Worm (Caenorhabditis elegans) whole organism, young adult: ENCODE data around the gene T13A10.1.

Source experiments
- B0035.1 ChIP-seq: sonication (generic microtip); optimal IDR thresholded peaks from 2 replicates; lab custom pipeline; 2016; ENCODE audit warnings: missing genetic modification characterization, mild to moderate bottlenecking, missing compliant biosample characterization, missing genotype, missing genetic modification reagents
- B0261.1 ChIP-seq: sonication (generic microtip); optimal IDR thresholded peaks from 2 replicates; lab custom pipeline; 2016; ENCODE audit warnings: mild to moderate bottlenecking, missing genetic modification characterization, moderate library complexity, missing compliant biosample characterization
- C17E4.6 ChIP-seq: fragments of 200-800 bp; sonication (Bioruptor generic); IDR thresholded peaks from 2 replicates; pipeline ENCODE4 v1.3.6; 2022; ENCODE audit warnings: missing genetic modification reagents, missing genetic modification characterization, missing compliant biosample characterization
- F10E7.11 ChIP-seq: sonication (generic microtip); optimal IDR thresholded peaks from 2 replicates; lab custom pipeline; 2017; ENCODE audit warnings: mild to moderate bottlenecking, missing genetic modification characterization, moderate library complexity, missing compliant biosample characterization
- F33H1.4 ChIP-seq: fragments of 200-800 bp; sonication (Bioruptor generic); IDR thresholded peaks from 2 replicates; pipeline ENCODE4 v1.3.6; 2022; ENCODE audit warnings: missing genetic modification reagents, missing genetic modification characterization, missing compliant biosample characterization
- F49E8.2 ChIP-seq: sonication (generic microtip); optimal IDR thresholded peaks from 3 replicates; lab custom pipeline; 2017; ENCODE audit warnings: missing genetic modification characterization, mild to moderate bottlenecking, missing compliant biosample characterization, antibody characterized with exemption, moderate library complexity; ENCODE audit not compliant: insufficient read depth
- K11D2.4 ChIP-seq: fragments of 200-800 bp; sonication (Bioruptor generic); IDR thresholded peaks from 2 replicates; pipeline ENCODE4 v1.3.6; 2022; ENCODE audit warnings: missing genetic modification reagents, missing genetic modification characterization, missing compliant biosample characterization
- T07F8.4 ChIP-seq: sonication (generic microtip); optimal IDR thresholded peaks from 2 replicates; lab custom pipeline; 2016; ENCODE audit warnings: mild to moderate bottlenecking, missing genetic modification characterization, moderate library complexity, missing compliant biosample characterization
- Y53G8AR.9 ChIP-seq: fragments of 200-800 bp; sonication (Bioruptor generic); conservative IDR thresholded peaks from 2 replicates; pipeline ENCODE4 v1.3.6; 2022; ENCODE audit warnings: missing genetic modification reagents, missing genetic modification characterization, missing compliant biosample characterization
- Y79H2A.3 ChIP-seq: fragments of 200-800 bp; sonication (Bioruptor generic); conservative IDR thresholded peaks from 2 replicates; pipeline ENCODE4 v1.3.6; 2022; ENCODE audit warnings: missing genetic modification reagents, missing genetic modification characterization, missing compliant biosample characterization
- Y95B8A.8 ChIP-seq: fragments of 200-800 bp; sonication (Bioruptor generic); IDR thresholded peaks from 2 replicates; pipeline ENCODE4 v1.3.6; 2022; ENCODE audit warnings: missing genetic modification reagents, missing genetic modification characterization, missing compliant biosample characterization
- aptf-2 ChIP-seq: fragments of 200-800 bp; sonication (Bioruptor generic); conservative IDR thresholded peaks from 2 replicates; pipeline ENCODE4 v1.3.6; 2022; ENCODE audit warnings: missing genetic modification reagents, missing genetic modification characterization, missing compliant biosample characterization
- atf-7 ChIP-seq: sonication (generic microtip); optimal IDR thresholded peaks from 2 replicates; lab custom pipeline; 2017; ENCODE audit warnings: mild to moderate bottlenecking, missing genetic modification characterization, missing compliant biosample characterization
- attf-3 ChIP-seq: fragments of 200-800 bp; sonication (Bioruptor generic); conservative IDR thresholded peaks from 2 replicates; pipeline ENCODE4 v1.3.6; 2022; ENCODE audit warnings: missing genetic modification reagents, missing genetic modification characterization, missing compliant biosample characterization
- attf-6 ChIP-seq: fragments of 200-800 bp; sonication (Bioruptor generic); IDR thresholded peaks from 2 replicates; pipeline ENCODE4 v1.3.6; 2022; ENCODE audit warnings: missing genetic modification reagents, missing genetic modification characterization, missing compliant biosample characterization
- bed-1 ChIP-seq: fragments of 200-800 bp; sonication (Bioruptor generic); IDR thresholded peaks from 2 replicates; pipeline ENCODE4 v1.3.6; 2022; ENCODE audit warnings: missing genetic modification reagents, missing genetic modification characterization, missing compliant biosample characterization
- ccch-3 ChIP-seq: fragments of 200-800 bp; sonication (Bioruptor generic); optimal IDR thresholded peaks from 2 replicates; lab custom pipeline; 2018; ENCODE audit warnings: mild to moderate bottlenecking, missing genetic modification characterization, missing compliant biosample characterization
- cebp-1 ChIP-seq, 2 experiments: fragments of 200-800 bp in 1 of 2; sonication (Bioruptor generic) in 1 of 2; sonication (generic microtip) in 1 of 2; IDR thresholded peaks in 1 of 2; optimal IDR thresholded peaks in 1 of 2; 2 replicates each; pipeline versions ENCODE4 v1.3.6 to Lab custom; 2017 to 2022; ENCODE audit warnings: missing compliant biosample characterization in 2 of 2, missing genetic modification characterization in 2 of 2, mild to moderate bottlenecking in 1 of 2, missing genetic modification reagents in 1 of 2, moderate library complexity in 1 of 2
- ceh-79 ChIP-seq: sonication (generic microtip); optimal IDR thresholded peaks from 2 replicates; lab custom pipeline; 2017; ENCODE audit warnings: mild to moderate bottlenecking, missing genetic modification characterization, missing compliant biosample characterization
- ceh-91 ChIP-seq: fragments of 200-800 bp; sonication (Bioruptor generic); IDR thresholded peaks from 2 replicates; pipeline ENCODE4 v1.3.6; 2022; ENCODE audit warnings: missing genetic modification reagents, missing genetic modification characterization, missing compliant biosample characterization
- dpff-1 ChIP-seq: sonication (generic microtip); optimal IDR thresholded peaks from 2 replicates; lab custom pipeline; 2017; ENCODE audit warnings: mild to moderate bottlenecking, missing genetic modification characterization, missing compliant biosample characterization
- efl-1 ChIP-seq: fragments of 150-350 bp; optimal IDR thresholded peaks from 2 replicates; lab custom pipeline; 2014; ENCODE audit warnings: missing biosample characterization, missing genetic modification reagents, missing genetic modification characterization
- egl-18 ChIP-seq: fragments of 200-800 bp; sonication (Bioruptor generic); IDR thresholded peaks from 2 replicates; pipeline ENCODE4 v1.3.6; 2022; ENCODE audit warnings: missing genetic modification reagents, missing genetic modification characterization, missing compliant biosample characterization
- egrh-3 ChIP-seq: fragments of 200-800 bp; sonication (Bioruptor generic); IDR thresholded peaks from 2 replicates; pipeline ENCODE4 v1.3.6; 2022; ENCODE audit warnings: missing genetic modification reagents, missing genetic modification characterization, missing compliant biosample characterization
- gei-17 ChIP-seq: fragments of 200-800 bp; sonication (Bioruptor generic); optimal IDR thresholded peaks from 2 replicates; lab custom pipeline; 2018; ENCODE audit warnings: mild to moderate bottlenecking, missing genetic modification characterization, missing compliant biosample characterization
- hsf-1 ChIP-seq: fragments of 200-800 bp; sonication (Bioruptor generic); IDR thresholded peaks from 2 replicates; pipeline ENCODE4 v1.3.6; 2022; ENCODE audit warnings: missing genetic modification reagents, missing genetic modification characterization, missing compliant biosample characterization
- lin-35 ChIP-seq, 3 experiments: fragments of 150-350 bp in 2 of 3; sonication (generic microtip) in 1 of 3; optimal IDR thresholded peaks; 2 replicates each; lab custom pipeline; 2014 to 2018; ENCODE audit warnings: missing biosample characterization in 3 of 3, missing genetic modification characterization in 3 of 3, missing genetic modification reagents in 3 of 3
- lin-40 ChIP-seq: sonication (generic microtip); optimal IDR thresholded peaks from 2 replicates; lab custom pipeline; 2016; ENCODE audit warnings: missing genetic modification characterization, mild to moderate bottlenecking, missing compliant biosample characterization, missing genotype, missing genetic modification reagents
- lin-54 ChIP-seq: fragments of 200-800 bp; sonication (Bioruptor generic); optimal IDR thresholded peaks from 2 replicates; lab custom pipeline; 2018; ENCODE audit warnings: mild to moderate bottlenecking, missing genetic modification characterization, missing compliant biosample characterization
- nfya-2 ChIP-seq: fragments of 200-800 bp; sonication (Bioruptor generic); IDR thresholded peaks from 2 replicates; pipeline ENCODE4 v1.3.6; 2022; ENCODE audit warnings: missing genetic modification reagents, missing genetic modification characterization, missing compliant biosample characterization
- nfyb-1 ChIP-seq: fragments of 200-800 bp; sonication (Bioruptor generic); IDR thresholded peaks from 2 replicates; pipeline ENCODE4 v1.3.6; 2022; ENCODE audit warnings: missing genetic modification reagents, missing genetic modification characterization, missing compliant biosample characterization
- nhr-120 ChIP-seq: fragments of 200-800 bp; sonication (Bioruptor generic); IDR thresholded peaks from 2 replicates; pipeline ENCODE4 v1.3.6; 2022; ENCODE audit warnings: missing genetic modification characterization, missing compliant biosample characterization
- pbrm-1 ChIP-seq: fragments of 200-800 bp; sonication (Bioruptor generic); IDR thresholded peaks from 2 replicates; pipeline ENCODE4 v1.3.6; 2022; ENCODE audit warnings: missing genetic modification reagents, missing genetic modification characterization, missing compliant biosample characterization
- repo-1 ChIP-seq: sonication (generic microtip); optimal IDR thresholded peaks from 2 replicates; lab custom pipeline; 2017; ENCODE audit warnings: mild to moderate bottlenecking, missing genetic modification characterization, missing compliant biosample characterization
- rpc-1 ChIP-seq, 2 experiments: fragments of 150-350 bp in 1 of 2; sonication (generic microtip) in 1 of 2; optimal IDR thresholded peaks; 2 replicates each; lab custom pipeline; 2014 to 2018; ENCODE audit warnings: missing biosample characterization in 1 of 2, missing genetic modification characterization in 1 of 2, missing genetic modification reagents in 1 of 2, missing genotype in 1 of 2
- sea-2 ChIP-seq: fragments of 200-800 bp; sonication (Bioruptor generic); IDR thresholded peaks from 2 replicates; pipeline ENCODE4 v1.3.6; 2022; ENCODE audit warnings: missing genetic modification characterization, missing compliant biosample characterization
- snpc-1.1 ChIP-seq: sonication (generic microtip); optimal IDR thresholded peaks from 2 replicates; lab custom pipeline; 2017; ENCODE audit warnings: missing genetic modification characterization, mild to moderate bottlenecking, missing compliant biosample characterization, antibody characterized with exemption, moderate library complexity, missing genotype, missing genetic modification reagents; ENCODE audit not compliant: insufficient read depth
- snpc-1.3 ChIP-seq: sonication (generic microtip); optimal IDR thresholded peaks from 2 replicates; lab custom pipeline; 2017; ENCODE audit warnings: missing genetic modification characterization, mild to moderate bottlenecking, missing compliant biosample characterization, antibody characterized with exemption, moderate library complexity, missing genotype, missing genetic modification reagents; ENCODE audit not compliant: insufficient read depth
- snpc-3.4 ChIP-seq: sonication (generic microtip); optimal IDR thresholded peaks from 2 replicates; lab custom pipeline; 2017; ENCODE audit warnings: missing genetic modification characterization, mild to moderate bottlenecking, missing compliant biosample characterization, antibody characterized with exemption, moderate library complexity, missing genotype, missing genetic modification reagents
- tbp1 ChIP-seq: fragments of 200-800 bp; sonication (Bioruptor generic); optimal IDR thresholded peaks from 2 replicates; lab custom pipeline; 2018; ENCODE audit warnings: mild to moderate bottlenecking, missing genetic modification characterization, missing compliant biosample characterization
- tlf-1 ChIP-seq: fragments of 200-800 bp; sonication (Bioruptor generic); optimal IDR thresholded peaks from 2 replicates; lab custom pipeline; 2018; ENCODE audit warnings: mild to moderate bottlenecking, missing genetic modification characterization, missing compliant biosample characterization
- unc-62 ChIP-seq: fragments of 150-350 bp; optimal IDR thresholded peaks from 2 replicates; lab custom pipeline; 2014; ENCODE audit warnings: missing biosample characterization, missing genetic modification reagents, missing genetic modification characterization
- xnd-1 ChIP-seq: sonication (generic microtip); optimal IDR thresholded peaks from 2 replicates; lab custom pipeline; 2016; ENCODE audit warnings: missing genotype, missing genetic modification reagents, missing genetic modification characterization, missing compliant biosample characterization
- zim-3 ChIP-seq: sonication (generic microtip); optimal IDR thresholded peaks from 2 replicates; lab custom pipeline; 2017; ENCODE audit warnings: mild to moderate bottlenecking, missing genetic modification characterization, moderate library complexity, missing compliant biosample characterization
- ztf-26 ChIP-seq: sonication (generic microtip); optimal IDR thresholded peaks from 2 replicates; lab custom pipeline; 2017; ENCODE audit warnings: missing genetic modification characterization, missing compliant biosample characterization

T13A10.1 gene

DNA sequence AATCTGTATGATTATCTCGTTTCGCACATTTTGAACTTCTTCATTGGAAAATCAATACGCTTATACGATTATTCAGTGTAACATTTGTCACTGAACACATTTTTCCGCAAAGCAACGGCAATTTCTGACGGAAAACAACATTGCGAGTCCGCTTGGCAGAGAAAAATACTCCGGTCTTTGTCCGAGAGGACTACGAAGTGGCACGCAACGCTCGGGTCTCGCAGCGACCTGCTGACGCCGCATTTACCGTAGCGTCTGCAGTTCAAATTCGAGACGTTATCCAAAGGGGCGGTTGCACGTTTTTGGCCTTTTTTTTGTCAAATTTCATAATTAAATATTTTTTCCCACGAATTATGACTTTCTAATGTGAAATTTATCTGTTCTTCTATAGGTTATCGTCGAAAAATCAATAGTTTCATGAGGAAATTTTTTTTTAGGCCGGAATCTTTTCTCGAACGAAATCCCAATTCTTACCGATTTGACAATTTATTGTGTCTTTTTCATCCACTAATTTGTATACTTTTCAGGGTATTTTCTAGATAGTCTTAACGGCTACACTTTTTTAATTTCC, 47.9 kb downstream of the T13A10.1 start, which contains the start of gene sqd-1 (continued):
- TF ChIP-seq snpc-3.4 (tag; lab: Kevin White, UChicago), result peak; percentile 83
- TF ChIP-seq nhr-120 (GFP tag; lab: Robert Waterston, UW), result no peak
- peak; percentile 96 for TF ChIP-seq lin-40 (tag; lab: Kevin White, UChicago)
- peak; percentile 78 for TF ChIP-seq atf-7 (tag; lab: Kevin White, UChicago)
- TF ChIP-seq ccch-3, result no peak
- peak; percentile 54 for TF ChIP-seq xnd-1 (tag; lab: Kevin White, UChicago)
- TF ChIP-seq bed-1 (GFP tag; lab: Robert Waterston, UW), result 0 out of 2 replicates have a peak, but pooled peaks have one; percentile 33
- peak; percentile 16 for TF ChIP-seq B0261.1 (tag; lab: Kevin White, UChicago)
- peak; percentile 43 for TF ChIP-seq efl-1
- no peak for TF ChIP-seq unc-62
- TF ChIP-seq Y53G8AR.9 (GFP tag; lab: Robert Waterston, UW), result peak; percentile 96
- TF ChIP-seq zim-3 (tag; lab: Kevin White, UChicago), result peak; percentile 89

DNA sequence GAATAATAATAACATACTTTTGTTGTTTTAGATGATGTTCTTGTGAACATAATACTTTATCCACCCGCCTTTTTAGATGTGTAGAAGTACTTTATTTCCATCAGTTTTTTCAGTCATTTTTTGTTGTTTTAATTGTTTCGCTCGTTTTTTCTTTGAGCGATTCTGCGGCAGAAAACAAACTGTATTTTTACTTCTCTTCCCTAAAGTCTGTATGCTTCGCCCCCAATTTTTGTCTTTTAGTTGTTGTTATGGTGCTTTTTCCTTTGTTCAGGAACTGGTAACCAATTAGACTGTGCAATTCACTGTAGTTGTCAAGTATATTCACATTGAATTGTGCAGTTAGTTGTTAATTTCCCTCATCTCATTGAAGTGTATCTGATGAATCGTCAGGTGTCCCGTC, 49.9 kb downstream of the T13A10.1 start:
- no peak for TF ChIP-seq B0035.1 (tag; lab: Kevin White, UChicago)
- TF ChIP-seq ceh-79 (tag; lab: Kevin White, UChicago), result peak; percentile 55
- TF ChIP-seq ztf-26 (tag; lab: Kevin White, UChicago), result no peak
- no peak for TF ChIP-seq snpc-1.1
- no peak for TF ChIP-seq gei-17 (GFP tag; lab: Kevin White, UChicago)
- TF ChIP-seq lin-40 (tag; lab: Kevin White, UChicago), result no peak
- TF ChIP-seq nfyb-1 (GFP tag; lab: Robert Waterston, UW), result peak; percentile 58
- TF ChIP-seq lin-54 (GFP tag; lab: Kevin White, UChicago), result peak; percentile 31
- no peak for TF ChIP-seq aptf-2 (GFP tag; lab: Robert Waterston, UW)
- TF ChIP-seq bed-1 (GFP tag; lab: Robert Waterston, UW), result no peak
- TF ChIP-seq cebp-1 (GFP tag; IDR thresholded peaks at IDR 0.05; lab: Robert Waterston, UW), result no peak
- TF ChIP-seq cebp-1 (tag; optimal IDR thresholded peaks at IDR 0.05; lab: Kevin White, UChicago), result peak; percentile 18
- no peak for TF ChIP-seq rpc-1 (optimal IDR thresholded peaks at IDR 0.05; lab: Kevin White, UChicago)
- no peak for TF ChIP-seq rpc-1 (tag; optimal IDR thresholded peaks at IDR 0.05; lab: Kevin White, UChicago)
- TF ChIP-seq attf-3 (GFP tag; lab: Robert Waterston, UW), result no peak
- TF ChIP-seq nhr-120 (GFP tag; lab: Robert Waterston, UW), result no peak
- no peak for TF ChIP-seq Y95B8A.8 (GFP tag; lab: Robert Waterston, UW)
- peak; percentile 27 for TF ChIP-seq hsf-1
- no peak for TF ChIP-seq ccch-3
- no peak for TF ChIP-seq dpff-1 (tag; lab: Kevin White, UChicago)
- peak; percentile 19 for TF ChIP-seq snpc-1.3
- TF ChIP-seq Y79H2A.3 (GFP tag; lab: Robert Waterston, UW), result no peak
- TF ChIP-seq T07F8.4, result no peak
- TF ChIP-seq egrh-3 (GFP tag; lab: Robert Waterston, UW), result no peak
- no peak for TF ChIP-seq repo-1 (tag; lab: Kevin White, UChicago)
- TF ChIP-seq F10E7.11 (tag; lab: Kevin White, UChicago), result peak; percentile 64
- no peak for TF ChIP-seq nfya-2
- TF ChIP-seq F49E8.2 (tag; lab: Kevin White, UChicago), result no peak
- TF ChIP-seq pbrm-1 (GFP tag; lab: Robert Waterston, UW), result no peak
- TF ChIP-seq attf-6, result peak; percentile 70; the same call in 1 of the 2 replicates
- no peak for TF ChIP-seq F33H1.4 (GFP tag; lab: Robert Waterston, UW)
- no peak for TF ChIP-seq K11D2.4 (GFP tag; lab: Robert Waterston, UW)
- TF ChIP-seq egl-18 (GFP tag; lab: Robert Waterston, UW), result no peak
- no peak for TF ChIP-seq C17E4.6 (GFP tag; lab: Robert Waterston, UW)
- peak; percentile 29 for TF ChIP-seq tbp1
- no peak for TF ChIP-seq lin-35 (GFP tag; optimal IDR thresholded peaks at IDR 0.05; lab: Kevin White, UChicago)
- TF ChIP-seq sea-2, result no peak
- TF ChIP-seq ceh-91 (GFP tag; lab: Robert Waterston, UW), result no peak
- no peak for TF ChIP-seq tlf-1 (GFP tag; lab: Kevin White, UChicago)
